Worm (Caenorhabditis elegans): Measurements from ENCODE around the gene phlp-2.

phlp-2 gene

ce11 chrIII:4230092-4230491, 20.8 kb downstream of the phlp-2 start (continued):
- TF ChIP-seq snpc-3.4 (tag; optimal IDR thresholded peaks at IDR 0.05) (no peak), hlh-12 (tag; optimal IDR thresholded peaks at IDR 0.05) (no peak), nhr-120 (GFP tag; IDR thresholded peaks at IDR 0.05) (no peak), lsl-1 (GFP tag; optimal IDR thresholded peaks at IDR 0.05) (peak; percentile 88)

DNA sequence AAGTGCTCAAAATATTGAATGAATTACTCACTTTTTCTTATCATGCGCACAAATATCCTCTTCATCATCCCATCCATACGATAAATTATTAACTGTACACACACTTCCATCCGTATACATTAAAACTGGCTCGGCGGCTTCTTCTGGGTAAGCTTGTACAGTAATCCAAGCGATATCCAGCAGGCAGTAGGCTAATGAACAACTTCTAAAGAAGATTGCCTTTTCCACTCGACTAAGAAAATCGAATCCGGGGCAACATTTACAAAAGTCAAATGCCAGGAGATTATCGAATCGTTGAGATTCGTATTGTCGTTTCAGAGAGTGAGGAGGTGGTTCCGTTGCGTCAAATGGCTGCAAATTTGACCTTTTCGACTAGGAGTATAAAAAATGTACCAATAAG, 22.1 kb downstream of the phlp-2 start:
- no peak for TF ChIP-seq mxl-1 (tag; optimal IDR thresholded peaks at IDR 0.05)
- no peak for TF ChIP-seq egl-18 (GFP tag; IDR thresholded peaks at IDR 0.05)
- no peak for TF ChIP-seq hsf-1 (GFP tag; IDR thresholded peaks at IDR 0.05)
- no peak for TF ChIP-seq nfya-2 (GFP tag; IDR thresholded peaks at IDR 0.05)
- no peak for TF ChIP-seq him-1 (tag; optimal IDR thresholded peaks at IDR 0.05)

- no peak for TF ChIP-seq bed-1 (GFP tag; IDR thresholded peaks at IDR 0.05)
- TF ChIP-seq lin-26 (GFP tag; IDR thresholded peaks at IDR 0.05), result no peak
- TF ChIP-seq B0336.3 (GFP tag; IDR thresholded peaks at IDR 0.05), result no peak
These were observed 23.6 kb downstream of the phlp-2 start, which contains the start of gene nhr-20 for ce11 chrIII:4232811-4233269. Gene nhr-20, minus strand, starts transcription at chrIII:4233219.

ce11 chrIII:4234642-4235295, 25.5 kb downstream of the phlp-2 start:
- TF ChIP-seq nfyb-1 (GFP tag; IDR thresholded peaks at IDR 0.05) (0 out of 2 replicates have a peak, but pooled peaks have one; percentile 39), F39B2.1 (GFP tag; IDR thresholded peaks at IDR 0.05) (no peak)

DNA sequence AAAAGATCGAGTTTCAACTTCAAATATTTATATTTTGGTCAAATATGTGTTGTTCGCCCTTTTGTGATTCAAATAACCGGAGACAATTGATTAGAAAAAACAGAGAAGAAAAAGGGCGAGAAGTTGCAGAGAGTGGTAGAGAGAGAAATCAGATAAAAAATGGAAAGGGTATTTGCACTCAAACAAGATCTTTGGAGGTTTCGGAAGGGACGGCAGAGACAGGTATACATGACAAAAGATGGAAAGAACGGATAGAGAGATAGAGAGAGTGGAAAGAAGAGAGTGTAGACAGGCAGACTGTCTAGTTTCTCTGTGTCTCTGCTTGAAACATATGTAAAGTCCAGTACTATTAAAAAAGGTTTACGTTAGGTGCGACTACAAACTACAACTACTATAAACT, 26.9 kb downstream of the phlp-2 start:
- TF ChIP-seq Y53F4B.3 (GFP tag; IDR thresholded peaks at IDR 0.05) (no peak), hmg-1.2 (GFP tag; IDR thresholded peaks at IDR 0.05) (peak; percentile 25; the same call in 1 of the 2 replicates), lin-40 (tag; optimal IDR thresholded peaks at IDR 0.05) (peak; percentile 25)

ce11 chrIII:4237660-4238059, 28.4 kb downstream of the phlp-2 start:
- TF ChIP-seq ceh-40 (GFP tag; IDR thresholded peaks at IDR 0.05) (no peak), ccch-3 (GFP tag; optimal IDR thresholded peaks at IDR 0.05) (no peak), ztf-18 (tag; optimal IDR thresholded peaks at IDR 0.05) (peak; percentile 66), F23B12.7 (tag; optimal IDR thresholded peaks at IDR 0.05; ENCODE audit: insufficient read depth) (peak; percentile 33), gei-17 (GFP tag; optimal IDR thresholded peaks at IDR 0.05) (peak; percentile 38), Y79H2A.3 (GFP tag; conservative IDR thresholded peaks at IDR 0.05) (no peak), atf-7 (tag; optimal IDR thresholded peaks at IDR 0.05) (peak; percentile 91), lin-54 (GFP tag; optimal IDR thresholded peaks at IDR 0.05) (peak; percentile 69), snpc-3.4 (tag; optimal IDR thresholded peaks at IDR 0.05) (no peak), ztf-26 (tag; optimal IDR thresholded peaks at IDR 0.05) (peak; percentile 87), nhr-90 (tag; optimal IDR thresholded peaks at IDR 0.05) (peak; percentile 32), tbp1 (GFP tag; optimal IDR thresholded peaks at IDR 0.05) (peak; percentile 63), F39B2.1 (GFP tag; IDR thresholded peaks at IDR 0.05) (no peak), let-526 (GFP tag; IDR thresholded peaks at IDR 0.05) (peak; percentile 77), somi-1 (GFP tag; optimal IDR thresholded peaks at IDR 0.05) (peak; percentile 93), F49E8.2 (tag; optimal IDR thresholded peaks at IDR 0.05; ENCODE audit: insufficient read depth) (no peak), lin-40 (tag; optimal IDR thresholded peaks at IDR 0.05) (peak; percentile 93), zfh-2 (GFP tag; conservative IDR thresholded peaks at IDR 0.05) (no peak), pbrm-1 (GFP tag; IDR thresholded peaks at IDR 0.05) (peak; percentile 71; the same call in 1 of the 2 replicates), Y53G8AR.9 (GFP tag; conservative IDR thresholded peaks at IDR 0.05) (no peak), repo-1 (tag; optimal IDR thresholded peaks at IDR 0.05) (no peak), aptf-2 (GFP tag; conservative IDR thresholded peaks at IDR 0.05) (peak; percentile 93), attf-5 (GFP tag; optimal IDR thresholded peaks at IDR 0.05) (peak; percentile 94), Y53F4B.3 (GFP tag; IDR thresholded peaks at IDR 0.05) (no peak), egrh-3 (GFP tag; IDR thresholded peaks at IDR 0.05) (peak; percentile 34; the same call in 1 of the 2 replicates), ZK185.1 (tag; optimal IDR thresholded peaks at IDR 0.05; ENCODE audit: poor library complexity, severe bottlenecking) (peak; percentile 76), lsl-1 (GFP tag; optimal IDR thresholded peaks at IDR 0.05) (no peak)
